Fruit fly (Drosophila melanogaster) whole organism, embryonic: Measurements from ENCODE around the gene CG13071.

Experiments used
- Abd-B ChIP-seq: fragments of 200-800 bp; sonication (Bioruptor generic); optimal IDR thresholded peaks from 2 replicates; lab custom pipeline; 2018; ENCODE audit warnings: missing biosample characterization, mild to moderate bottlenecking, missing genetic modification characterization, moderate library complexity
- Bteb2 ChIP-seq: fragments of 200-800 bp; sonication (Bioruptor generic); optimal IDR thresholded peaks from 2 replicates; lab custom pipeline; 2016; ENCODE audit warnings: missing biosample characterization, missing genetic modification characterization
- CG10462 ChIP-seq: fragments of 200-800 bp; sonication (Bioruptor generic); optimal IDR thresholded peaks from 2 replicates; lab custom pipeline; 2016; ENCODE audit warnings: missing biosample characterization, missing genetic modification characterization
- CG12071 ChIP-seq: fragments of 200-800 bp; sonication (Bioruptor generic); optimal IDR thresholded peaks from 3 replicates; lab custom pipeline; 2018; ENCODE audit warnings: missing biosample characterization, mild to moderate bottlenecking, missing genetic modification characterization
- CG13775 ChIP-seq: fragments of 200-800 bp; sonication (Bioruptor generic); optimal IDR thresholded peaks from 3 replicates; lab custom pipeline; 2017; ENCODE audit warnings: missing biosample characterization, mild to moderate bottlenecking, missing genetic modification characterization
- CG14014 ChIP-seq: fragments of 200-800 bp; sonication (Bioruptor generic); IDR thresholded peaks from 2 replicates; pipeline ENCODE4 v1.3.6; 2022; ENCODE audit warnings: missing biosample characterization, missing genetic modification characterization
- CG16815 ChIP-seq: fragments of 200-800 bp; sonication (Bioruptor generic); optimal IDR thresholded peaks from 3 replicates; lab custom pipeline; 2017; ENCODE audit warnings: missing biosample characterization, mild to moderate bottlenecking, missing genetic modification characterization
- CG17912 ChIP-seq: fragments of 200-800 bp; sonication (Bioruptor generic); optimal IDR thresholded peaks from 2 replicates; lab custom pipeline; 2018; ENCODE audit warnings: missing biosample characterization, mild to moderate bottlenecking, missing genetic modification characterization
- CG18619 ChIP-seq: fragments of 200-800 bp; sonication (Bioruptor generic); optimal IDR thresholded peaks from 3 replicates; lab custom pipeline; 2017; ENCODE audit warnings: missing biosample characterization, mild to moderate bottlenecking, missing genetic modification characterization
- CG2875 ChIP-seq: fragments of 200-800 bp; sonication (Bioruptor generic); optimal IDR thresholded peaks from 2 replicates; lab custom pipeline; 2017; ENCODE audit warnings: missing biosample characterization, mild to moderate bottlenecking, missing genetic modification characterization, missing genetic modification reagents
- CG2889 ChIP-seq: fragments of 200-800 bp; sonication (Bioruptor generic); IDR thresholded peaks from 3 replicates; pipeline ENCODE4 v1.3.6; 2022; ENCODE audit warnings: missing biosample characterization, missing genetic modification characterization
- CG30403 ChIP-seq: fragments of 200-800 bp; sonication (Bioruptor generic); optimal IDR thresholded peaks from 3 replicates; lab custom pipeline; 2016; ENCODE audit warnings: missing biosample characterization, missing genetic modification characterization
- CG3838 ChIP-seq: fragments of 200-800 bp; sonication (Bioruptor generic); optimal IDR thresholded peaks from 3 replicates; lab custom pipeline; 2016; ENCODE audit warnings: missing biosample characterization, missing genetic modification characterization
- CG4282 ChIP-seq: fragments of 200-800 bp; sonication (Bioruptor generic); optimal IDR thresholded peaks from 2 replicates; lab custom pipeline; 2016; ENCODE audit warnings: missing biosample characterization, missing genetic modification characterization
- CG4424 ChIP-seq: fragments of 200-800 bp; sonication (Bioruptor generic); optimal IDR thresholded peaks from 3 replicates; lab custom pipeline; 2016; ENCODE audit warnings: missing biosample characterization, missing genetic modification characterization
- CG5180 ChIP-seq: fragments of 200-800 bp; sonication (Bioruptor generic); optimal IDR thresholded peaks from 3 replicates; lab custom pipeline; 2017; ENCODE audit warnings: missing biosample characterization, missing genetic modification characterization, mild to moderate bottlenecking, moderate library complexity, missing genetic modification reagents
- CG6791 ChIP-seq: fragments of 200-800 bp; sonication (Bioruptor generic); IDR thresholded peaks from 3 replicates; pipeline ENCODE4 v1.3.6; 2022; ENCODE audit warnings: missing biosample characterization, missing genetic modification characterization; ENCODE audit not compliant: partially characterized antibody
- CG6813 ChIP-seq: fragments of 200-800 bp; sonication (Bioruptor generic); optimal IDR thresholded peaks from 2 replicates; lab custom pipeline; 2017; ENCODE audit warnings: missing biosample characterization, missing genetic modification characterization, mild to moderate bottlenecking, moderate library complexity, missing genetic modification reagents
- CG7963 ChIP-seq: fragments of 200-800 bp; sonication (Bioruptor generic); IDR thresholded peaks from 3 replicates; pipeline ENCODE4 v1.3.6; 2022; ENCODE audit warnings: missing biosample characterization, missing genetic modification characterization; ENCODE audit not compliant: partially characterized antibody
- CG8765 ChIP-seq: fragments of 200-800 bp; sonication (Bioruptor generic); IDR thresholded peaks from 2 replicates; pipeline ENCODE4 v1.3.6; 2022; ENCODE audit warnings: missing biosample characterization, missing genetic modification characterization
- CTCF ChIP-seq: fragments of 200-800 bp; sonication (Bioruptor generic); optimal IDR thresholded peaks from 2 replicates; lab custom pipeline; 2017; ENCODE audit warnings: missing biosample characterization, mild to moderate bottlenecking, missing genetic modification characterization, moderate library complexity
- Chrac-16 ChIP-seq: fragments of 200-800 bp; sonication (Bioruptor generic); optimal IDR thresholded peaks from 3 replicates; lab custom pipeline; 2016; ENCODE audit warnings: missing biosample characterization, missing genetic modification characterization
- D ChIP-seq, 2 experiments: fragments of 200-800 bp in 1 of 2; fragments of >200 bp in 1 of 2; sonication (Bioruptor generic) in 1 of 2; optimal IDR thresholded peaks; 2 replicates in 1 of 2; 3 replicates in 1 of 2; lab custom pipeline; 2017; ENCODE audit warnings: mild to moderate bottlenecking in 1 of 2, missing biosample characterization in 1 of 2, missing genetic modification characterization in 1 of 2, missing genetic modification reagents in 1 of 2
- H2.0 ChIP-seq: fragments of 200-800 bp; sonication (Bioruptor generic); IDR thresholded peaks from 2 replicates; pipeline ENCODE4 v1.3.6; 2022; ENCODE audit warnings: missing biosample characterization, missing genetic modification characterization
- Hr78 ChIP-seq, 2 experiments: fragments of 200-800 bp in 1 of 2; fragments of >200 bp in 1 of 2; sonication (Bioruptor generic) in 1 of 2; optimal IDR thresholded peaks; 2 replicates each; lab custom pipeline; 2017 to 2019; ENCODE audit warnings: missing biosample characterization in 2 of 2, missing genetic modification characterization in 2 of 2, mild to moderate bottlenecking in 1 of 2, moderate library complexity in 1 of 2
- Optix ChIP-seq: fragments of 200-800 bp; sonication (Bioruptor generic); IDR thresholded peaks from 3 replicates; pipeline ENCODE4 v1.3.6; 2022; ENCODE audit warnings: missing biosample characterization, missing genetic modification characterization
- chif ChIP-seq, 2 experiments: fragments of 200-800 bp; sonication (Bioruptor generic); optimal IDR thresholded peaks; 3 replicates each; lab custom pipeline; 2016; ENCODE audit warnings: missing biosample characterization in 2 of 2, missing genetic modification characterization in 2 of 2
- chinmo ChIP-seq: fragments of 200-800 bp; sonication (Bioruptor generic); IDR thresholded peaks from 4 replicates; pipeline ENCODE4 v1.3.6; 2022; ENCODE audit warnings: missing biosample characterization, missing genetic modification characterization; ENCODE audit not compliant: partially characterized antibody
- ems ChIP-seq: fragments of 200-800 bp; sonication (Bioruptor generic); optimal IDR thresholded peaks from 3 replicates; lab custom pipeline; 2016; ENCODE audit warnings: missing biosample characterization, missing genetic modification characterization
- fd64A ChIP-seq: fragments of 200-800 bp; sonication (Bioruptor generic); optimal IDR thresholded peaks from 3 replicates; lab custom pipeline; 2018; ENCODE audit warnings: missing biosample characterization, mild to moderate bottlenecking, missing genetic modification characterization
- gce ChIP-seq: fragments of 200-800 bp; sonication (Bioruptor generic); IDR thresholded peaks from 3 replicates; pipeline ENCODE4 v1.3.6; 2022; ENCODE audit warnings: missing biosample characterization, missing genetic modification characterization
- grau ChIP-seq: fragments of 200-800 bp; optimal IDR thresholded peaks from 3 replicates; lab custom pipeline; 2019; ENCODE audit warnings: missing biosample characterization, mild to moderate bottlenecking, missing genetic modification characterization, moderate library complexity
- gsb ChIP-seq: fragments of 200-800 bp; sonication (Bioruptor generic); IDR thresholded peaks from 2 replicates; pipeline ENCODE4 v1.3.6; 2022; ENCODE audit warnings: missing biosample characterization, missing genetic modification characterization
- hb ChIP-seq: fragments of 200-800 bp; sonication (Bioruptor generic); IDR thresholded peaks from 3 replicates; pipeline ENCODE4 v1.3.6; 2022; ENCODE audit warnings: missing biosample characterization, missing genetic modification characterization; ENCODE audit not compliant: partially characterized antibody
- hbn ChIP-seq: fragments of 200-800 bp; sonication (Bioruptor generic); IDR thresholded peaks from 2 replicates; pipeline ENCODE4 v1.3.6; 2022; ENCODE audit warnings: missing biosample characterization, missing genetic modification characterization; ENCODE audit not compliant: partially characterized antibody
- lbe ChIP-seq: fragments of 200-800 bp; sonication (Bioruptor generic); optimal IDR thresholded peaks from 2 replicates; lab custom pipeline; 2016; ENCODE audit warnings: missing biosample characterization, mild to moderate bottlenecking, missing genetic modification characterization
- nom ChIP-seq: fragments of 200-800 bp; sonication (Bioruptor generic); optimal IDR thresholded peaks from 2 replicates; lab custom pipeline; 2017; ENCODE audit warnings: missing biosample characterization, missing genetic modification characterization, mild to moderate bottlenecking, moderate library complexity, missing genetic modification reagents
- oc ChIP-seq: fragments of 200-800 bp; sonication (Bioruptor generic); optimal IDR thresholded peaks from 2 replicates; lab custom pipeline; 2018; ENCODE audit warnings: missing biosample characterization, mild to moderate bottlenecking, missing genetic modification characterization, moderate library complexity
- odd ChIP-seq: fragments of 200-800 bp; sonication (Bioruptor generic); optimal IDR thresholded peaks from 2 replicates; lab custom pipeline; 2017; ENCODE audit warnings: missing biosample characterization, mild to moderate bottlenecking, missing genetic modification characterization
- pnt ChIP-seq: fragments of 200-800 bp; sonication (Bioruptor generic); optimal IDR thresholded peaks from 3 replicates; lab custom pipeline; 2016; ENCODE audit warnings: missing biosample characterization, missing genetic modification characterization
- prd ChIP-seq, 3 experiments: fragments of >200 bp in 2 of 3; fragments of 200-800 bp in 1 of 3; sonication (Bioruptor generic) in 1 of 3; optimal IDR thresholded peaks in 2 of 3; IDR thresholded peaks in 1 of 3; 2 replicates in 2 of 3; 3 replicates in 1 of 3; pipeline versions ENCODE4 v1.3.6 to Lab custom; 2017 to 2022; ENCODE audit warnings: missing biosample characterization in 1 of 3, missing genetic modification characterization in 1 of 3
- pros ChIP-seq: fragments of 200-800 bp; sonication (Bioruptor generic); optimal IDR thresholded peaks from 3 replicates; lab custom pipeline; 2019; ENCODE audit warnings: missing biosample characterization, mild to moderate bottlenecking, missing genetic modification characterization, moderate library complexity
- ro ChIP-seq: fragments of 200-800 bp; sonication (Bioruptor generic); IDR thresholded peaks from 2 replicates; pipeline ENCODE4 v1.3.6; 2022; ENCODE audit warnings: missing biosample characterization, missing genetic modification characterization
- seq ChIP-seq: fragments of 200-800 bp; sonication (Bioruptor generic); IDR thresholded peaks from 2 replicates; pipeline ENCODE4 v1.3.6; 2022; ENCODE audit warnings: missing biosample characterization, missing genetic modification characterization
- tio ChIP-seq: fragments of 200-800 bp; sonication (Bioruptor generic); optimal IDR thresholded peaks from 2 replicates; lab custom pipeline; 2017; ENCODE audit warnings: missing biosample characterization, missing genetic modification characterization, inconsistent platforms
- trem ChIP-seq: fragments of 200-800 bp; optimal IDR thresholded peaks from 3 replicates; lab custom pipeline; 2019; ENCODE audit warnings: missing biosample characterization, mild to moderate bottlenecking, missing genetic modification characterization, moderate library complexity
- twi ChIP-seq: fragments of 200-800 bp; optimal IDR thresholded peaks from 2 replicates; lab custom pipeline; 2019; ENCODE audit warnings: missing biosample characterization, mild to moderate bottlenecking, missing genetic modification characterization, moderate library complexity
- wor ChIP-seq: fragments of 200-800 bp; sonication (Bioruptor generic); IDR thresholded peaks from 2 replicates; pipeline ENCODE4 v1.3.6; 2022; ENCODE audit warnings: missing biosample characterization, missing genetic modification characterization
- yki ChIP-seq: fragments of >200 bp; optimal IDR thresholded peaks from 3 replicates; lab custom pipeline; 2018

CG13071 gene

dm6 chr3L:16228659-16229205 is 33.8 kb upstream of the CG13071 start, which contains the start of gene Tmx3 (continued):
- TF ChIP-seq D (optimal IDR thresholded peaks at IDR 0.05; lab: Kevin White, UChicago) (no peak), D (GFP tag; optimal IDR thresholded peaks at IDR 0.05; lab: Kevin White, UChicago) (peak; percentile 68), CG4424 (GFP tag; lab: Kevin White, UChicago) (peak; percentile 87), Abd-B (GFP tag; lab: Kevin White, UChicago) (peak; percentile 90), CG2889 (GFP tag; lab: Robert Waterston, UW) (peak; percentile 77), pros (GFP tag; lab: Kevin White, UChicago) (no peak), yki (lab: Kevin White, UChicago) (no peak), lbe (GFP tag; lab: Kevin White, UChicago) (peak; percentile 64), seq (GFP tag; lab: Robert Waterston, UW) (peak; percentile 58), hbn (GFP tag; lab: Robert Waterston, UW) (no peak), CG10462 (GFP tag; lab: Kevin White, UChicago) (peak; percentile 65), CG30403 (peak; percentile 90), nom (peak; percentile 51), odd (GFP tag; lab: Kevin White, UChicago) (no peak), chif (GFP tag; optimal IDR thresholded peaks at IDR 0.05; lab: Kevin White, UChicago) (peak; percentile 42 to 45), H2.0 (peak; percentile 94), trem (tag; lab: Kevin White, UChicago) (peak; percentile 83), CG4282 (GFP tag; lab: Kevin White, UChicago) (peak; percentile 3), CG14014 (GFP tag; lab: Robert Waterston, UW) (peak; percentile 92), CTCF (no peak), tio (peak; percentile 91), CG8765 (GFP tag; lab: Robert Waterston, UW) (peak; percentile 77), CG3838 (GFP tag; lab: Kevin White, UChicago) (peak; percentile 70), gsb (GFP tag; lab: Robert Waterston, UW) (no peak), grau (peak; percentile 91), CG6813 (peak; percentile 46), gce (GFP tag; lab: Robert Waterston, UW) (peak; percentile 76; the same call in 2 of the 3 replicates), CG7963 (no peak), CG18619 (peak; percentile 84), Bteb2 (GFP tag; lab: Kevin White, UChicago) (peak; percentile 48), hb (GFP tag; lab: Robert Waterston, UW) (no peak), CG6791 (GFP tag; lab: Robert Waterston, UW) (no peak), CG13775 (peak; percentile 87), wor (GFP tag; lab: Robert Waterston, UW) (peak; percentile 79), pnt (GFP tag; lab: Kevin White, UChicago) (peak; percentile 55), ems (GFP tag; lab: Kevin White, UChicago) (peak; percentile 57), prd (optimal IDR thresholded peaks at IDR 0.05; lab: Kevin White, UChicago) (no peak), prd (GFP tag; IDR thresholded peaks at IDR 0.05; lab: Robert Waterston, UW) (peak; percentile 96), CG12071 (no peak), CG17912 (GFP tag; lab: Kevin White, UChicago) (no peak), CG16815 (GFP tag; lab: Kevin White, UChicago) (peak; percentile 84), twi (tag; lab: Kevin White, UChicago) (no peak), fd64A (GFP tag; lab: Kevin White, UChicago) (no peak), chinmo (no peak), Optix (peak; percentile 68; the same call in 2 of the 3 replicates), Hr78 (GFP tag; optimal IDR thresholded peaks at IDR 0.05; lab: Kevin White, UChicago) (no peak), ro (peak; percentile 85), oc (tag; lab: Kevin White, UChicago) (peak; percentile 78), Chrac-16 (peak; percentile 86), CG5180 (GFP tag; lab: Kevin White, UChicago) (peak; percentile 9), CG2875 (peak; percentile 54)
